Worm (Caenorhabditis elegans) whole organism, L2 larva: Measurements from ENCODE around the gene anmt-1.

ENCODE experiments used
- ZK546.5 ChIP-seq: sonication (generic microtip); optimal IDR thresholded peaks from 2 replicates; lab custom pipeline; 2017; ENCODE audit warnings: missing biosample characterization, missing genetic modification characterization
- alr-1 ChIP-seq: fragments of 150-350 bp; optimal IDR thresholded peaks from 2 replicates; lab custom pipeline; 2014; ENCODE audit warnings: missing biosample characterization, missing genetic modification characterization
- ama-1 ChIP-seq: fragments of 150-350 bp; optimal IDR thresholded peaks from 2 replicates; lab custom pipeline; 2018; ENCODE audit warnings: inconsistent platforms
- lin-11 ChIP-seq: fragments of 150-350 bp; sonication (generic microtip); optimal IDR thresholded peaks from 2 replicates; lab custom pipeline; 2014; ENCODE audit warnings: missing biosample characterization, missing genetic modification characterization, inconsistent platforms, mixed read lengths
- lin-13 ChIP-seq: fragments of 150-350 bp; optimal IDR thresholded peaks from 2 replicates; lab custom pipeline; 2014; ENCODE audit warnings: missing biosample characterization, missing genetic modification reagents, missing genetic modification characterization
- mdl-1 ChIP-seq, 2 experiments: fragments of 150-350 bp in 1 of 2; sonication (generic microtip) in 1 of 2; optimal IDR thresholded peaks; 2 replicates each; lab custom pipeline; 2017; ENCODE audit warnings: missing biosample characterization in 2 of 2, missing genetic modification characterization in 2 of 2
- nhr-11 ChIP-seq: fragments of 150-350 bp; optimal IDR thresholded peaks from 2 replicates; lab custom pipeline; 2014; ENCODE audit warnings: missing biosample characterization, missing genetic modification characterization
- nhr-6 ChIP-seq: fragments of 150-350 bp; optimal IDR thresholded peaks from 2 replicates; lab custom pipeline; 2014; ENCODE audit warnings: missing biosample characterization, missing genetic modification characterization
- sma-3 ChIP-seq: sonication (generic microtip); optimal IDR thresholded peaks from 2 replicates; lab custom pipeline; 2016; ENCODE audit warnings: missing genetic modification reagents, missing genetic modification characterization, missing compliant biosample characterization
- zag-1 ChIP-seq: fragments of 150-350 bp; optimal IDR thresholded peaks from 2 replicates; lab custom pipeline; 2014; ENCODE audit warnings: missing biosample characterization, missing genetic modification characterization
- ztf-1 ChIP-seq: fragments of 200-800 bp; sonication (Bioruptor generic); conservative IDR thresholded peaks from 2 replicates; pipeline ENCODE4 v1.3.6; 2022; ENCODE audit warnings: missing genetic modification characterization, missing compliant biosample characterization
- ztf-4 ChIP-seq: fragments of 150-350 bp; optimal IDR thresholded peaks from 2 replicates; lab custom pipeline; 2014; ENCODE audit warnings: missing biosample characterization, missing genetic modification characterization

- TF ChIP-seq lin-13 (GFP tag; lab: Kevin White, UChicago) (no peak), lin-11 (tag; lab: Kevin White, UChicago) (no peak), nhr-11 (tag; lab: Kevin White, UChicago) (no peak), zag-1 (tag; lab: Kevin White, UChicago) (no peak), ztf-1 (no peak), ztf-4 (no peak), alr-1 (tag; lab: Kevin White, UChicago) (no peak), ama-1 (lab: Kevin White, UChicago) (no peak), sma-3 (GFP tag; lab: Kevin White, UChicago) (no peak), nhr-6 (tag; lab: Kevin White, UChicago) (no peak), ZK546.5 (tag; lab: Kevin White, UChicago) (no peak), mdl-1 (tag; optimal IDR thresholded peaks at IDR 0.05; lab: Kevin White, UChicago) (no peak)
Measured at ce11 chrIII:8693322-8693721, 8.7 kb downstream of the anmt-1 start, which contains the start of gene B0303.7.
